Fruit fly (Drosophila melanogaster): Measurements from ENCODE around the gene mtgo.

Gene mtgo

DNA sequence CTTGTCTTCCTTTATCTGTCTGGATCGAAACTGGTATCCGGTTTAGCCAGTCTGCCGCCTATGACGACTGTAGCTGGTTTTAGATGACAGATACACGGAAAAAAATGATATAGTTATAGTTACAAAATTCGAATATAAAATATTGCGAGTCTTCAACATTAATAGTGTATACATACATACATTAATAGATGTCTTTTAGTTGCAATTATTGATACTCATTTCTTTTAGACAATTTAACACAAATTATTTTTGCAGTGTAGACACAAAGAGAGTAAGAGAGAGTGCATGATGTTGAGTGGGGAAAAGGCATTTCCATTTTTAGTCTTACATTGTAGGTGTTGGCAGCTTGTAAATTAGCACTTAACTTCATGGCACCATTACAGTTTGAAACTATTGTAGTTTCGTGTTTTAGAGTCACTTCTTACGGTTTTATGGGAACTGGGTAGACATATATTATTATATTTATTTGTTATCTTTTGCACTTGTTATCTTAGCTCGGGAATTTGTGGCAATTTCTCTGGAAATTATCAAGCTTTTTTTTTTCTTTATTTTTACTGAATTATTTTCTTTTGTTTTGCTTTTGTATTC lies 49.5 kb upstream of the mtgo start (continued):
- TF ChIP-seq Trl (optimal IDR thresholded peaks at IDR 0.05) = no peak
- TF ChIP-seq Trl (GFP tag; optimal IDR thresholded peaks at IDR 0.05) = peak; percentile 27
- peak; percentile 90 for TF ChIP-seq CG30403 (GFP tag; optimal IDR thresholded peaks at IDR 0.05)
- no peak for TF ChIP-seq Ets97D (GFP tag; optimal IDR thresholded peaks at IDR 0.05)
- no peak for TF ChIP-seq CG10959 (GFP tag; IDR thresholded peaks at IDR 0.05)
- TF ChIP-seq sqz (GFP tag; optimal IDR thresholded peaks at IDR 0.05) = no peak
- TF ChIP-seq Dip2 (GFP tag; IDR thresholded peaks at IDR 0.05) = no peak
- no peak for TF ChIP-seq dan (GFP tag; IDR thresholded peaks at IDR 0.05)
- no peak for TF ChIP-seq B-H1 (GFP tag; IDR thresholded peaks at IDR 0.05)
- no peak for TF ChIP-seq grn (GFP tag; optimal IDR thresholded peaks at IDR 0.05)
- TF ChIP-seq Neu2 (GFP tag; optimal IDR thresholded peaks at IDR 0.05; ENCODE audit: borderline replicate concordance) = no peak
- TF ChIP-seq ems (GFP tag; optimal IDR thresholded peaks at IDR 0.05) = no peak
- peak; percentile 53 for TF ChIP-seq Bdp1 (GFP tag; optimal IDR thresholded peaks at IDR 0.05)
- peak; percentile 96 for TF ChIP-seq CG8388 (GFP tag; optimal IDR thresholded peaks at IDR 0.05)
- TF ChIP-seq Scr (GFP tag; IDR thresholded peaks at IDR 0.05; ENCODE audit: partially characterized antibody) = no peak
- no peak for TF ChIP-seq toy (GFP tag; IDR thresholded peaks at IDR 0.05)
- TF ChIP-seq CG6175 (GFP tag; IDR thresholded peaks at IDR 0.05) = no peak
- peak; percentile 93 for TF ChIP-seq ATbp (GFP tag; optimal IDR thresholded peaks at IDR 0.05)
- peak; percentile 84 for TF ChIP-seq ttk (GFP tag; IDR thresholded peaks at IDR 0.05)
- peak; percentile 54 for TF ChIP-seq lbe (GFP tag; optimal IDR thresholded peaks at IDR 0.05)
- no peak for TF ChIP-seq Xrp1 (GFP tag; IDR thresholded peaks at IDR 0.05)
- TF ChIP-seq BtbVII (GFP tag; optimal IDR thresholded peaks at IDR 0.05) = no peak
- no peak for TF ChIP-seq CG1832 (GFP tag; optimal IDR thresholded peaks at IDR 0.05)
- TF ChIP-seq CG11456 (GFP tag; IDR thresholded peaks at IDR 0.05) = 0 out of 3 replicates have a peak, but pooled peaks have one; percentile 48
- no peak for TF ChIP-seq D (optimal IDR thresholded peaks at IDR 0.05)
- no peak for TF ChIP-seq D (GFP tag; optimal IDR thresholded peaks at IDR 0.05)
- peak; percentile 44; the same call in 1 of the 2 replicates for TF ChIP-seq CG11247 (GFP tag; IDR thresholded peaks at IDR 0.05)
- TF ChIP-seq CG3281 (GFP tag; optimal IDR thresholded peaks at IDR 0.05) = no peak
- TF ChIP-seq Hr78 (GFP tag; optimal IDR thresholded peaks at IDR 0.05) = no peak
- peak; percentile 82 for TF ChIP-seq row (GFP tag; IDR thresholded peaks at IDR 0.05)
- peak; percentile 65 for TF ChIP-seq tx (GFP tag; optimal IDR thresholded peaks at IDR 0.05)
- no peak for TF ChIP-seq Optix (GFP tag; IDR thresholded peaks at IDR 0.05)
- TF ChIP-seq bab2 (GFP tag; optimal IDR thresholded peaks at IDR 0.05) = peak; percentile 78
- no peak for TF ChIP-seq bigmax (GFP tag; optimal IDR thresholded peaks at IDR 0.05)
- TF ChIP-seq kah (GFP tag; optimal IDR thresholded peaks at IDR 0.05) = no peak
- TF ChIP-seq CG5245 (GFP tag; optimal IDR thresholded peaks at IDR 0.05) = no peak
- no peak for TF ChIP-seq CG13296 (GFP tag; optimal IDR thresholded peaks at IDR 0.05)
- TF ChIP-seq dati (GFP tag; IDR thresholded peaks at IDR 0.05) = no peak
- TF ChIP-seq ssp (GFP tag; IDR thresholded peaks at IDR 0.05) = peak; percentile 80
- TF ChIP-seq kni (GFP tag; optimal IDR thresholded peaks at IDR 0.05) = no peak
- no peak for TF ChIP-seq Fer1 (GFP tag; optimal IDR thresholded peaks at IDR 0.05)
- TF ChIP-seq Dfd (GFP tag; optimal IDR thresholded peaks at IDR 0.05) = no peak
- TF ChIP-seq Dll (GFP tag; IDR thresholded peaks at IDR 0.05; ENCODE audit: partially characterized antibody) = no peak
- TF ChIP-seq CG10274 (GFP tag; optimal IDR thresholded peaks at IDR 0.05) = no peak
- TF ChIP-seq NC2α (GFP tag; optimal IDR thresholded peaks at IDR 0.05) = peak; percentile 69
- TF ChIP-seq HmgD (GFP tag; optimal IDR thresholded peaks at IDR 0.05) = no peak
- peak; percentile 92 for TF ChIP-seq CG12219 (GFP tag; optimal IDR thresholded peaks at IDR 0.05)
- TF ChIP-seq Vsx1 (GFP tag; optimal IDR thresholded peaks at IDR 0.05) = peak; percentile 74
- peak; percentile 4 for TF ChIP-seq pum (GFP tag; optimal IDR thresholded peaks at IDR 0.05)
- TF ChIP-seq CG2199 (GFP tag; IDR thresholded peaks at IDR 0.05) = no peak
- TF ChIP-seq zen2 (GFP tag; IDR thresholded peaks at IDR 0.05; ENCODE audit: partially characterized antibody) = no peak
- TF ChIP-seq Max (GFP tag; optimal IDR thresholded peaks at IDR 0.05) = no peak

Measured in whole organism, embryonic.